Fruit fly (Drosophila melanogaster): Measurements from ENCODE around the gene dnd.

Gene dnd

dm6 chr3R:21899170-21899575 is 12.0 kb upstream of the dnd start (continued):
- TF ChIP-seq CG34406 (GFP tag; optimal IDR thresholded peaks at IDR 0.05) (peak; percentile 40), CG1621 (tag; optimal IDR thresholded peaks at IDR 0.05) (peak; percentile 47), Sox14 (GFP tag; optimal IDR thresholded peaks at IDR 0.05) (peak; percentile 59), CG6163 (GFP tag; IDR thresholded peaks at IDR 0.05) (peak; percentile 72), spab (GFP tag; optimal IDR thresholded peaks at IDR 0.05) (peak; percentile 65), Hr39 (GFP tag; optimal IDR thresholded peaks at IDR 0.05) (peak; percentile 44), fd85E (GFP tag; optimal IDR thresholded peaks at IDR 0.05) (no peak), Hr38 (GFP tag; optimal IDR thresholded peaks at IDR 0.05) (no peak)

DNA sequence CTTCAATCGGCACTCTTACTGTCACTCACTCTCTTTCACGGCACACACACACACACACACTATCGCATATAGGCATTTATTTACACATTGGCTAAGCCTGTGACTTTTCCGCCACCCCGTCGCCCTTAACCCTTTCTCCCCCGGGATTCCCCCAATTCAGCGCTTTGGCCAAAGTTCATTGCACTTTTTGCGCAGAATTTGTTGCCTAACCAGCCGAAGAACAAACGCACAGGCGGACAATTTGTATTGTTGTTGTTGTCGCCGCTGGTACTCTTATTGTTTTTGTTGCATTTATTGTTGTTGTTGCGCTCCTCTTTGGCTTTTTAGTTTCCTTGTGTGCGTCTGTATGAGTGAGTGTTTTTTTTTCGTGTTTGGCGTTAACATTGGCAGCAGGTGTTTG is 11.6 kb upstream of the dnd start:
- TF ChIP-seq CG8632 (GFP tag; optimal IDR thresholded peaks at IDR 0.05) (no peak), CG6276 (GFP tag; optimal IDR thresholded peaks at IDR 0.05) (no peak), Ets96B (tag; optimal IDR thresholded peaks at IDR 0.05) (no peak), fd59A (GFP tag; optimal IDR thresholded peaks at IDR 0.05) (no peak), CG15336 (GFP tag; IDR thresholded peaks at IDR 0.05) (no peak), CG1621 (tag; optimal IDR thresholded peaks at IDR 0.05) (no peak), fd85E (GFP tag; optimal IDR thresholded peaks at IDR 0.05) (no peak), acj6 (GFP tag; optimal IDR thresholded peaks at IDR 0.05) (no peak), Sox14 (GFP tag; optimal IDR thresholded peaks at IDR 0.05) (no peak)

dm6 chr3R:21897565-21897964 is 10.4 kb upstream of the dnd start:
- TF ChIP-seq CG15336 (GFP tag; IDR thresholded peaks at IDR 0.05): peak; percentile 98
- peak; percentile 94 for TF ChIP-seq svp (GFP tag)
- peak; percentile 90 for TF ChIP-seq Sox102F (GFP tag; optimal IDR thresholded peaks at IDR 0.05)
- peak; percentile 93 for TF ChIP-seq CG6792 (GFP tag; optimal IDR thresholded peaks at IDR 0.05)
- peak; percentile 96 for TF ChIP-seq CG6808 (GFP tag; optimal IDR thresholded peaks at IDR 0.05)
- TF ChIP-seq Ets21C (GFP tag; optimal IDR thresholded peaks at IDR 0.05): peak; percentile 80
- peak; percentile 98 for TF ChIP-seq CG10631 (GFP tag; optimal IDR thresholded peaks at IDR 0.05)
- TF ChIP-seq ss (GFP tag; optimal IDR thresholded peaks at IDR 0.05): peak; percentile 95 to 97
- TF ChIP-seq CG34406 (GFP tag; optimal IDR thresholded peaks at IDR 0.05): peak; percentile 87
- peak; percentile 91 for TF ChIP-seq esn (GFP tag; optimal IDR thresholded peaks at IDR 0.05)
- TF ChIP-seq Lpt (GFP tag; optimal IDR thresholded peaks at IDR 0.05): peak; percentile 93
- TF ChIP-seq CG1621 (tag; optimal IDR thresholded peaks at IDR 0.05): peak; percentile 96
- peak; percentile 92 for TF ChIP-seq CG10669 (GFP tag; optimal IDR thresholded peaks at IDR 0.05)
- peak; percentile 81 for TF ChIP-seq CG11902 (GFP tag; optimal IDR thresholded peaks at IDR 0.05)
- peak; percentile 84 for TF ChIP-seq CG8632 (GFP tag; optimal IDR thresholded peaks at IDR 0.05)
- TF ChIP-seq lz (GFP tag; optimal IDR thresholded peaks at IDR 0.05): peak; percentile 90
- TF ChIP-seq Gug (GFP tag; IDR thresholded peaks at IDR 0.05): peak; percentile 94
- TF ChIP-seq CG11294 (GFP tag; IDR thresholded peaks at IDR 0.05): peak; percentile 91
- peak; percentile 88 for TF ChIP-seq topi (GFP tag; optimal IDR thresholded peaks at IDR 0.05)
- TF ChIP-seq acj6 (GFP tag; optimal IDR thresholded peaks at IDR 0.05): peak; percentile 96
- TF ChIP-seq Blimp-1 (GFP tag; optimal IDR thresholded peaks at IDR 0.05): peak; percentile 63
- TF ChIP-seq salr (GFP tag; optimal IDR thresholded peaks at IDR 0.05): peak; percentile 93
- TF ChIP-seq net (GFP tag; optimal IDR thresholded peaks at IDR 0.05): peak; percentile 92
- TF ChIP-seq CG31627 (GFP tag; optimal IDR thresholded peaks at IDR 0.05): peak; percentile 87
- peak; percentile 98 for TF ChIP-seq Eip78C (GFP tag)
- TF ChIP-seq Smox (GFP tag; optimal IDR thresholded peaks at IDR 0.05): peak; percentile 87
- peak; percentile 96 for TF ChIP-seq CG3032 (tag; optimal IDR thresholded peaks at IDR 0.05)
- TF ChIP-seq dsx (GFP tag; optimal IDR thresholded peaks at IDR 0.05; ENCODE audit: poor library complexity, severe bottlenecking): peak; percentile 96
- TF ChIP-seq CG4318 (GFP tag; optimal IDR thresholded peaks at IDR 0.05): peak; percentile 91
- TF ChIP-seq CG8319 (GFP tag; optimal IDR thresholded peaks at IDR 0.05): peak; percentile 82
- TF ChIP-seq CG16779 (tag; optimal IDR thresholded peaks at IDR 0.05): peak; percentile 90
- TF ChIP-seq Sox14 (GFP tag; optimal IDR thresholded peaks at IDR 0.05): peak; percentile 95
- no peak for TF ChIP-seq fkh (GFP tag; optimal IDR thresholded peaks at IDR 0.05)
- TF ChIP-seq Hr38 (GFP tag; optimal IDR thresholded peaks at IDR 0.05): peak; percentile 6
- peak; percentile 90 for TF ChIP-seq CG11762 (GFP tag; optimal IDR thresholded peaks at IDR 0.05; ENCODE audit: insufficient read depth)
- peak; percentile 95 for TF ChIP-seq achi (GFP tag; optimal IDR thresholded peaks at IDR 0.05)
- TF ChIP-seq fd85E (GFP tag; optimal IDR thresholded peaks at IDR 0.05): peak; percentile 76
- TF ChIP-seq OdsH (GFP tag; optimal IDR thresholded peaks at IDR 0.05): peak; percentile 95
- peak; percentile 80 for TF ChIP-seq Eip93F (GFP tag; optimal IDR thresholded peaks at IDR 0.05)
- TF ChIP-seq CG7368 (GFP tag; optimal IDR thresholded peaks at IDR 0.05): peak; percentile 88
- TF ChIP-seq Ets96B (tag; optimal IDR thresholded peaks at IDR 0.05): peak; percentile 95
